Worm (Caenorhabditis elegans) whole organism, dauer: ENCODE data around the gene F28A10.8.
"Not testable (repeated sequence)": the region's sequence is repeated elsewhere in the genome, so short reads cannot be mapped to it uniquely, and the experiment has no call there.

ENCODE experiments used
- unc-62 ChIP-seq: sonication (generic microtip); optimal IDR thresholded peaks from 2 replicates; lab custom pipeline; 2017; ENCODE audit warnings: missing biosample characterization, missing genetic modification reagents, missing genetic modification characterization

Gene F28A10.8

DNA sequence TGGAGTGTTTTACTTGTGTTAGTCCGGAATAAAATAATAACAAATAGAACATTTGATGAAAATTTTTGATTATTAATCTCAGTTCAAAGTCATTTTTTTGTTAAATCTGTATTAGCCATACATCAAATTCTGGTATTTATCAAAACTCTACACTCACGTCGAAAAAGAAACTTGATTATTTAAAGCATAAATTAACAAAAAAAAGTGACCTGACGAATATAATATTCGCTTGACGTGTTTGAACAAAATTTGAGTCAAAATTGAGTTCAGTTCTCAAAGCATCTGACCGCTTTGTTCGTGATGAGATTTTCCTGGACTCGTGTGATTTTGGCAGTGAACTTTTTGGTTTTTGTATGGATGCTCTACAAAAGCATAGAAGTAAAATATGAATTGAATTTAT lies 14.8 kb downstream of the F28A10.8 start, which contains the start of gene F46F5.10:
Gene F46F5.10 (plus strand): TSS at position 301 of the 400 bp plus-strand sequence.
- TF ChIP-seq unc-62 (GFP tag; lab: Kevin White, UChicago), result no peak

- not testable (repeated sequence) for TF ChIP-seq unc-62 (GFP tag; lab: Kevin White, UChicago)
These were observed 15.6 kb downstream of the F28A10.8 start, which contains the start of gene msrp-4 for ce11 chrII:822730-823129. Gene msrp-4 (minus strand): TSS chrII:822830.

DNA sequence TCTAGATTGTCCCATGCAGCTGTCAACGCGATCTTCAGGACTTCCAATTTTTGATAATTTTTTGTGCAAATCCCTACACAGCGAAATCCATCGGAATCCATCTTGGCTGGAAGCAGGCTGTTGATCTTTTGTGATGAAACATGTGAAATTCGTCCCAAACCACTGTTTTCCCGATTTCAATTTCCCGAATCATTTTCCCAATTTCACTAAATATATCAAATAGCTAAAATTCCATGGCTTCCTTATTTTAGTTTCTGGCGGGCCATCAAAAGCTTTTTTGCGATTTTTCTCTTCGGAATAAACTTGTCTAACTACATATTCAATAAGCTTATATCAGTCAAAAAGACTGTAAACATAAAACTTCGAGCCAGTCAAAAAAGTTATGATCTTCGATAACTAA lies 16.8 kb downstream of the F28A10.8 start, which contains the start of gene F46F5.8:
Gene F46F5.8 (minus strand): TSS at position 101 of the 400 bp plus-strand sequence.
- no peak for TF ChIP-seq unc-62 (GFP tag; lab: Kevin White, UChicago)

ce11 chrII:820519-820918 lies 17.8 kb downstream of the F28A10.8 start, which contains the start of gene F46F5.7:
Gene F46F5.7 (minus strand): TSS chrII:820619.
- TF ChIP-seq unc-62 (GFP tag; lab: Kevin White, UChicago), result no peak

ce11 chrII:814737-815136 lies 23.6 kb downstream of the F28A10.8 start, which contains the start of gene msrp-3:
Gene msrp-3 (minus strand): TSS chrII:814837.
- no peak for TF ChIP-seq unc-62 (GFP tag; lab: Kevin White, UChicago)

DNA sequence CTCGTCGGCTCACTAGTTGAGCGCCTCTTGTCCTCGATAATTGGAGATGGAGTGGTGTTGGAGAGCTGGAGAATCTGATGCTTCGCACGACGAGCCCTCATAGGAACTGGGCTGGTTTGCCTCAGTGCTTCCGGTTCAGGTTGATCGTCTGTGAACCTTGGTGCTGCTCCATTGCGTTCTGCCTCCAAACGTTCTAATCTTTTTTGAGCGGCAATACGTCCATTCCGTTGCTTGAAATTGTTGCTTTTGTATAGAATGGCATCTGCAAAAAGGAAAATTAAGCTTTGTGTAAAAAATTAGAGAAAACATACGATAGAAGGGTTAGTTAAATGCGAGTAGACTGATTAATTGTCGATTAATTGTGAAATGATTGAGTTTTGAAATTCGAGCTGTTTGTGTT lies 25.4 kb downstream of the F28A10.8 start, which contains the start of gene F46F5.5:
Gene F46F5.5 (minus strand): TSS at position 101 of the 400 bp plus-strand sequence.
- no peak for TF ChIP-seq unc-62 (GFP tag; lab: Kevin White, UChicago)

DNA sequence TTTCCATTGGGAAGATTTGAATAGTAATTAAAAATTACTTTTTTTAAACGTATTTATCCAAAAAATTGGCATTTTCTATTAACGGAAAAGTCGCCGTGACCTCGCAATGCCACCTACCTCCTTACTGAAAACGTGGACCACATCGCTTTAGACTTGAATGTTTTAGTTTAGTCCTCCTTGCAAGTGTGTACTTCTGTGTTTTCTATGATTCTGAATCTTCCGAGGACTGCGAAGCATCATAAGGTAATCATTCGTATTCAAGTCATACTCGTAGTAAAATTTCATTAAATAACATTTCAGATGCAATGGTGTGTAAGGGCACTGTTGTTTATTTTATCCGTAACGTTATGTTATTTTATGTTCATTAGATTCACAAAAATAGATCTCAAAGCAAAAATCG lies 29.9 kb downstream of the F28A10.8 start, which contains the start of gene F46F5.11:
Gene F46F5.11 (plus strand): TSS at position 301 of the 400 bp plus-strand sequence.
- TF ChIP-seq unc-62 (GFP tag; lab: Kevin White, UChicago), result no peak

DNA sequence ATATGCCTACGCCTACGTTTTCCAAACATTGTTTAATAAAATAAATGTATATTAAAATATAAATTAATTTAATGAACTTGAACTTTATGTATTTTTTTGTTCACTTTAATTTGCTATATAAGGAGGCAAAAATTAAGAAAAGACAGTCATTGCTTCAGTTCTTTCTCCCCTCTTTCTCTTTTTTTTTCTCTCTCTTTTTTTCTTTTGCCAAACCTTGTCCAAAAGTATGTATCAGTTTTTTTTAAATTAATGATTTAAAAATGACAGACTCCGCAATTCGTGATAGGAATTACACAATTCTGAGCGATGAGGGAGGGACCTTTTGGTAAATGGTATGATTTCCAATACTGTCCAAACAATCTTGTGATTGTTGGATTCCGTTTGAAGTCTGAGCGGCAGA lies 35.3 kb downstream of the F28A10.8 start, which contains the start of gene F46F5.13:
Gene F46F5.13 (plus strand): TSS at position 301 of the 400 bp plus-strand sequence.
- TF ChIP-seq unc-62 (GFP tag; lab: Kevin White, UChicago), result no peak

DNA sequence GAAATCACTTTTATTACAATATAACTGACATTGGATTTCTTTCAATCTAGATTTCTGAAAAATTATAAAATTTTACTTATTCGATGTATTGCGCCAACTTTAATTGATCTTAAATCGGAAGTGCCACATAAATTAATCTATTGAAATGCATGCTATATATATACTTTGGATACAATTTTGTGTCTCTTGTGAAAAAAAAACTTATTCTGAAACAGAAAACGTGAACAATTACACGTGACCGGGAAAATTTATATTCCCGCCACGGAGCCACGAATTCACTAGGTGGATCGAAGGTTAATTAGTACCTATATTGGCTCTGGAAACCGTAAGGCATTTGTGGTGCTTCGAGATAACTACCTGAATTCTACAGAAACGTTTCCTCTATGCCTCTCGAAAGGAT lies 38.6 kb downstream of the F28A10.8 start, which contains the start of gene F46F5.14:
Gene F46F5.14 (plus strand): TSS at position 301 of the 400 bp plus-strand sequence.
- TF ChIP-seq unc-62 (GFP tag; lab: Kevin White, UChicago), result no peak

DNA sequence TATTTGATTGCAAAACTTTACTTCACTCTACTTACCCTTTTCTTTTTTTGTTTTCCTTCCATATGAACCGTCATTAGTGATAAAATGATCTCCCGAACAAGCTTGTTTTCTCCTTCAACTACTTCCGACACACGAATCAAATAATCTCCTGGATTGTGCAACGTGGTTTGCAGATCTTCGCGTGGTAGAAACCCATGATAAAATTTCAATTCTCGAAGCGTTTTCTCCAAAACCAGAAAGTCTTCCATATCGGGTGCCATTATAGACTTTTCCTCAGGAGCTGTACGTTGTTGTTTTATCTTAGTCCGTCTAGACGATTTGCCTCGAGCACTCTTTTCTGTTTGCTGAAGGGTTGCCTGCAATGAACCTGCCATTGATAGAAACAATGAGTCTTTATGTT lies 40.9 kb downstream of the F28A10.8 start:
- no peak for TF ChIP-seq unc-62 (GFP tag; lab: Kevin White, UChicago)

- no peak for TF ChIP-seq unc-62 (GFP tag; lab: Kevin White, UChicago)
These were observed 41.4 kb downstream of the F28A10.8 start for ce11 chrII:796916-797315.

DNA sequence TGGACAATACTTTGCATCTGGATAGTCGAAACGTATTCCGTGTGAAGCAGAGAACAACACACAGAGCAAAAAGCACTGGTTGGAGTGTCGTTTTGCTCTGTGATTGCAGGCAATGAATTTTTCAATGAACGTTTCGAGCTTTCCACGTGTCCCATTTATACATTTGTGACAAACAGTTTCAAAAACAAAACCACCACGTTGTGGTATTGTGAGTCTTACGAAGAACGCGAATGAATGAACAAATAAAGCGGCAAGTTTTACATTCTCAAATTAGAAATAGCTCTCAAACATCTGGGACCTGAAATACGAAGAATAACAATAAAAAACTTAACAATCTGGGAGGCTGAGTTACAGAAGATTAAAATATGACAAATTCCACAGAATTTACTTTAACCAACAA lies 46.5 kb downstream of the F28A10.8 start, which contains the start of gene F46F5.1:
Gene F46F5.1 (minus strand): TSS at position 101 of the 400 bp plus-strand sequence.
- no peak for TF ChIP-seq unc-62 (GFP tag; lab: Kevin White, UChicago)

DNA sequence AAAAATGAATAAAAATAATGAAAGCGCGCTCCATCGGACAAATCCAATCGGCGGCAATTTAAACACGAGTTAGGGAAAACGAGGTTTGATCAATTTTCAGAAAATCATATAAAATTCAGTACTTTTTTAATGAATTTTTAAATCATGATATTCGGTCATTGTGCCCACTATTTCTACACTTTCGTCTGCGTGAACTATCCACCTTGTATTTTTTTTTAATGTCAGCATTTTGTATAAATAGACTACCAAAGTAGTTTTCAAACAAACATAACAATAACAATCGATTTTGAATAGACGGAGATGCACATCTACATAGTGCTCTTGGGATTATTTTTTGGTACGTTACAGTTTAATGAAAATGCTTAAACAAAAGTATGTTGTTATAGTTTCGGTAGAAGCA lies 50.2 kb downstream of the F28A10.8 start, which contains the start of gene F46F5.15:
Gene F46F5.15 (plus strand): TSS at position 301 of the 400 bp plus-strand sequence.
- TF ChIP-seq unc-62 (GFP tag; lab: Kevin White, UChicago), result no peak
